Fruit fly (Drosophila melanogaster) whole organism, pupa: ENCODE measurements around the gene Ufl1.

Experiments
- CG10348 ChIP-seq: fragments of 200-800 bp; sonication (Bioruptor generic); IDR thresholded peaks from 2 replicates; pipeline ENCODE4 v1.3.6; 2022; ENCODE audit warnings: missing biosample characterization, missing genetic modification characterization
- CG12605 ChIP-seq: fragments of 200-800 bp; sonication (Bioruptor generic); IDR thresholded peaks from 2 replicates; pipeline ENCODE4 v1.3.6; 2022; ENCODE audit warnings: missing biosample characterization, missing genetic modification characterization
- CG13204 ChIP-seq: fragments of 200-800 bp; sonication (Bioruptor generic); optimal IDR thresholded peaks from 2 replicates; lab custom pipeline; 2018; ENCODE audit warnings: missing biosample characterization, mild to moderate bottlenecking, missing genetic modification characterization, moderate library complexity
- CG14655 ChIP-seq: fragments of 200-800 bp; sonication (Bioruptor generic); optimal IDR thresholded peaks from 3 replicates; lab custom pipeline; 2017; ENCODE audit warnings: mild to moderate bottlenecking, missing biosample characterization, missing genetic modification reagents, missing genetic modification characterization
- CG15710 ChIP-seq: fragments of 200-800 bp; sonication (Bioruptor generic); optimal IDR thresholded peaks from 2 replicates; lab custom pipeline; 2018; ENCODE audit warnings: missing biosample characterization, mild to moderate bottlenecking, missing genetic modification characterization, moderate library complexity
- CG17806 ChIP-seq: fragments of 200-800 bp; sonication (Bioruptor generic); optimal IDR thresholded peaks from 2 replicates; lab custom pipeline; 2018; ENCODE audit warnings: missing biosample characterization, mild to moderate bottlenecking, missing genetic modification characterization, moderate library complexity
- CG32121 ChIP-seq: fragments of 200-800 bp; sonication (Bioruptor generic); IDR thresholded peaks from 2 replicates; pipeline ENCODE4 v1.3.6; 2022; ENCODE audit warnings: missing biosample characterization, missing genetic modification characterization
- CG34367 ChIP-seq: fragments of 200-800 bp; sonication (Bioruptor generic); optimal IDR thresholded peaks from 2 replicates; lab custom pipeline; 2018; ENCODE audit warnings: missing biosample characterization, mild to moderate bottlenecking, missing genetic modification characterization
- CG4496 ChIP-seq: fragments of 200-800 bp; sonication (Bioruptor generic); IDR thresholded peaks from 3 replicates; pipeline ENCODE4 v1.3.6; 2022; ENCODE audit warnings: missing biosample characterization, missing genetic modification characterization
- CG8159 ChIP-seq: fragments of 200-800 bp; sonication (Bioruptor generic); optimal IDR thresholded peaks from 3 replicates; lab custom pipeline; 2018; ENCODE audit warnings: missing biosample characterization, mild to moderate bottlenecking, missing genetic modification characterization, moderate library complexity
- CG8301 ChIP-seq: fragments of 200-800 bp; sonication (Bioruptor generic); optimal IDR thresholded peaks from 2 replicates; lab custom pipeline; 2018; ENCODE audit warnings: missing biosample characterization, mild to moderate bottlenecking, missing genetic modification characterization
- CG9948 ChIP-seq: fragments of 200-800 bp; sonication (Bioruptor generic); optimal IDR thresholded peaks from 2 replicates; lab custom pipeline; 2018; ENCODE audit warnings: missing biosample characterization, mild to moderate bottlenecking, missing genetic modification characterization, moderate library complexity
- D1 ChIP-seq: fragments of 200-800 bp; sonication (Bioruptor generic); optimal IDR thresholded peaks from 2 replicates; lab custom pipeline; 2018; ENCODE audit warnings: missing biosample characterization, mild to moderate bottlenecking, missing genetic modification characterization, moderate library complexity
- EcR ChIP-seq: fragments of 200-800 bp; sonication (Bioruptor generic); optimal IDR thresholded peaks from 3 replicates; lab custom pipeline; 2019; ENCODE audit warnings: missing biosample characterization, missing genetic modification characterization, mild to moderate bottlenecking, moderate library complexity, missing genetic modification reagents
- Ets98B ChIP-seq: fragments of 200-800 bp; sonication (Bioruptor generic); IDR thresholded peaks from 2 replicates; pipeline ENCODE4 v1.3.6; 2022; ENCODE audit warnings: missing biosample characterization, missing genetic modification characterization
- Pif1A ChIP-seq: fragments of 200-800 bp; sonication (Bioruptor generic); optimal IDR thresholded peaks from 3 replicates; lab custom pipeline; 2016; ENCODE audit warnings: missing biosample characterization, missing genetic modification characterization
- Pif1B ChIP-seq: fragments of 200-800 bp; sonication (Bioruptor generic); optimal IDR thresholded peaks from 3 replicates; lab custom pipeline; 2016; ENCODE audit warnings: missing biosample characterization, missing genetic modification characterization
- Snoo ChIP-seq: fragments of 200-800 bp; sonication (Bioruptor generic); optimal IDR thresholded peaks from 3 replicates; lab custom pipeline; 2017; ENCODE audit warnings: missing biosample characterization, mild to moderate bottlenecking, missing genetic modification characterization, inconsistent platforms
- fd96Ca ChIP-seq: fragments of 200-800 bp; sonication (Bioruptor generic); IDR thresholded peaks from 3 replicates; pipeline ENCODE4 v1.3.6; 2022; ENCODE audit warnings: missing biosample characterization, missing genetic modification characterization
- gl ChIP-seq: fragments of 200-800 bp; sonication (Bioruptor generic); optimal IDR thresholded peaks from 2 replicates; lab custom pipeline; 2018; ENCODE audit warnings: missing biosample characterization, mild to moderate bottlenecking, missing genetic modification characterization
- rn ChIP-seq: fragments of 200-800 bp; sonication (Bioruptor generic); IDR thresholded peaks from 2 replicates; pipeline ENCODE4 v1.3.6; 2022; ENCODE audit warnings: missing biosample characterization, missing genetic modification characterization

The Ufl1 gene

dm6 chr3R:7060467-7060866 lies 13.8 kb downstream of the Ufl1 start, which contains the start of gene djl:
djl (plus strand) TSS chr3R:7060767.
- TF ChIP-seq fd96Ca: no peak
- no peak for TF ChIP-seq Pif1B (GFP tag; lab: Kevin White, UChicago)
- no peak for TF ChIP-seq CG17806 (tag; lab: Kevin White, UChicago)
- TF ChIP-seq CG15710 (tag; lab: Kevin White, UChicago): no peak
- no peak for TF ChIP-seq Ets98B (GFP tag; lab: Robert Waterston, UW)
- TF ChIP-seq CG8301 (tag; lab: Kevin White, UChicago): no peak
- no peak for TF ChIP-seq gl (tag; lab: Kevin White, UChicago)
- TF ChIP-seq Pif1A (GFP tag; lab: Kevin White, UChicago): no peak
- TF ChIP-seq CG4496 (GFP tag; lab: Robert Waterston, UW): no peak
- no peak for TF ChIP-seq CG10348 (GFP tag; lab: Robert Waterston, UW)
- TF ChIP-seq CG12605: no peak
- TF ChIP-seq D1 (tag; lab: Kevin White, UChicago): no peak

dm6 chr3R:7059015-7059414 lies 15.2 kb downstream of the Ufl1 start, which contains the start of gene dj:
dj (plus strand) TSS chr3R:7059315.
- TF ChIP-seq CG10348 (GFP tag; lab: Robert Waterston, UW) (no peak), Pif1B (GFP tag; lab: Kevin White, UChicago) (no peak), CG8301 (tag; lab: Kevin White, UChicago) (no peak), CG32121 (no peak)

dm6 chr3R:7058017-7058416 lies 16.2 kb downstream of the Ufl1 start:
- no peak for TF ChIP-seq CG8159 (tag; lab: Kevin White, UChicago)
- no peak for TF ChIP-seq Pif1A (GFP tag; lab: Kevin White, UChicago)
- no peak for TF ChIP-seq CG32121
- no peak for TF ChIP-seq CG17806 (tag; lab: Kevin White, UChicago)
- TF ChIP-seq gl (tag; lab: Kevin White, UChicago): no peak
- no peak for TF ChIP-seq Snoo (tag; lab: Kevin White, UChicago)
- TF ChIP-seq Ets98B (GFP tag; lab: Robert Waterston, UW): no peak
- TF ChIP-seq CG34367: no peak
- no peak for TF ChIP-seq D1 (tag; lab: Kevin White, UChicago)
- no peak for TF ChIP-seq rn (GFP tag; lab: Robert Waterston, UW)
- TF ChIP-seq CG14655 (GFP tag; lab: Kevin White, UChicago): no peak
- TF ChIP-seq CG9948: no peak
- TF ChIP-seq CG15710 (tag; lab: Kevin White, UChicago): no peak
- TF ChIP-seq CG13204: no peak
- TF ChIP-seq CG4496 (GFP tag; lab: Robert Waterston, UW): no peak
- TF ChIP-seq Pif1B (GFP tag; lab: Kevin White, UChicago): no peak
- no peak for TF ChIP-seq CG12605
- no peak for TF ChIP-seq EcR (GFP tag; lab: Kevin White, UChicago)
- no peak for TF ChIP-seq CG10348 (GFP tag; lab: Robert Waterston, UW)

- TF ChIP-seq CG12605 (no peak), CG14655 (GFP tag; lab: Kevin White, UChicago) (no peak), Ets98B (GFP tag; lab: Robert Waterston, UW) (no peak), EcR (GFP tag; lab: Kevin White, UChicago) (no peak), Pif1A (GFP tag; lab: Kevin White, UChicago) (no peak), rn (GFP tag; lab: Robert Waterston, UW) (no peak), CG8159 (tag; lab: Kevin White, UChicago) (no peak), Snoo (tag; lab: Kevin White, UChicago) (no peak), fd96Ca (no peak), CG15710 (tag; lab: Kevin White, UChicago) (no peak), D1 (tag; lab: Kevin White, UChicago) (no peak), CG4496 (GFP tag; lab: Robert Waterston, UW) (no peak), CG9948 (no peak), CG8301 (tag; lab: Kevin White, UChicago) (no peak), CG34367 (no peak), CG10348 (GFP tag; lab: Robert Waterston, UW) (no peak), CG13204 (no peak), Pif1B (GFP tag; lab: Kevin White, UChicago) (no peak), CG32121 (no peak), CG17806 (tag; lab: Kevin White, UChicago) (no peak)
Measured at dm6 chr3R:7054286-7054685, 20.0 kb downstream of the Ufl1 start, which contains the start of gene CG1979. CG1979 (plus strand) TSS chr3R:7054586.

- no peak for TF ChIP-seq CG4496 (GFP tag; lab: Robert Waterston, UW)
- TF ChIP-seq CG12605: no peak
- TF ChIP-seq CG17806 (tag; lab: Kevin White, UChicago): no peak
- TF ChIP-seq D1 (tag; lab: Kevin White, UChicago): no peak
- no peak for TF ChIP-seq Pif1B (GFP tag; lab: Kevin White, UChicago)
- no peak for TF ChIP-seq CG10348 (GFP tag; lab: Robert Waterston, UW)
- TF ChIP-seq CG15710 (tag; lab: Kevin White, UChicago): no peak
- no peak for TF ChIP-seq EcR (GFP tag; lab: Kevin White, UChicago)
- TF ChIP-seq CG8301 (tag; lab: Kevin White, UChicago): no peak
- no peak for TF ChIP-seq CG8159 (tag; lab: Kevin White, UChicago)
- no peak for TF ChIP-seq Snoo (tag; lab: Kevin White, UChicago)
- no peak for TF ChIP-seq Pif1A (GFP tag; lab: Kevin White, UChicago)
- TF ChIP-seq fd96Ca: no peak
- no peak for TF ChIP-seq CG14655 (GFP tag; lab: Kevin White, UChicago)
- no peak for TF ChIP-seq CG13204
- TF ChIP-seq Ets98B (GFP tag; lab: Robert Waterston, UW): no peak
- no peak for TF ChIP-seq CG32121
- TF ChIP-seq CG9948: no peak
- TF ChIP-seq gl (tag; lab: Kevin White, UChicago): no peak
- no peak for TF ChIP-seq CG34367
Measured at dm6 chr3R:7052242-7052641, 22.0 kb downstream of the Ufl1 start, which contains the start of gene Sodh1. Sodh1 (plus strand) TSS chr3R:7052335.
